Fruit fly (Drosophila melanogaster) whole organism, embryonic: Measurements from ENCODE around the gene lectin-37Db.

Experiments used
- CG8388 ChIP-seq: fragments of 200-800 bp; sonication (Bioruptor generic); optimal IDR thresholded peaks from 2 replicates; lab custom pipeline; 2019; ENCODE audit warnings: missing biosample characterization, mild to moderate bottlenecking, missing genetic modification characterization, moderate library complexity
- HLH3B ChIP-seq: fragments of 200-800 bp; sonication (Bioruptor generic); IDR thresholded peaks from 2 replicates; pipeline ENCODE4 v1.3.6; 2022; ENCODE audit warnings: missing biosample characterization, missing genetic modification characterization
- Rx ChIP-seq: fragments of 200-800 bp; sonication (Bioruptor generic); IDR thresholded peaks from 2 replicates; pipeline ENCODE4 v1.3.6; 2022; ENCODE audit warnings: missing biosample characterization, missing genetic modification characterization
- mld ChIP-seq: fragments of 200-800 bp; sonication (Bioruptor generic); IDR thresholded peaks from 3 replicates; pipeline ENCODE4 v1.3.6; 2022; ENCODE audit warnings: missing biosample characterization, missing genetic modification characterization; ENCODE audit not compliant: partially characterized antibody
- nerfin-2 ChIP-seq: fragments of 200-800 bp; sonication (Bioruptor generic); IDR thresholded peaks from 2 replicates; pipeline ENCODE4 v1.3.6; 2022; ENCODE audit warnings: missing biosample characterization, missing genetic modification characterization; ENCODE audit not compliant: partially characterized antibody

DNA sequence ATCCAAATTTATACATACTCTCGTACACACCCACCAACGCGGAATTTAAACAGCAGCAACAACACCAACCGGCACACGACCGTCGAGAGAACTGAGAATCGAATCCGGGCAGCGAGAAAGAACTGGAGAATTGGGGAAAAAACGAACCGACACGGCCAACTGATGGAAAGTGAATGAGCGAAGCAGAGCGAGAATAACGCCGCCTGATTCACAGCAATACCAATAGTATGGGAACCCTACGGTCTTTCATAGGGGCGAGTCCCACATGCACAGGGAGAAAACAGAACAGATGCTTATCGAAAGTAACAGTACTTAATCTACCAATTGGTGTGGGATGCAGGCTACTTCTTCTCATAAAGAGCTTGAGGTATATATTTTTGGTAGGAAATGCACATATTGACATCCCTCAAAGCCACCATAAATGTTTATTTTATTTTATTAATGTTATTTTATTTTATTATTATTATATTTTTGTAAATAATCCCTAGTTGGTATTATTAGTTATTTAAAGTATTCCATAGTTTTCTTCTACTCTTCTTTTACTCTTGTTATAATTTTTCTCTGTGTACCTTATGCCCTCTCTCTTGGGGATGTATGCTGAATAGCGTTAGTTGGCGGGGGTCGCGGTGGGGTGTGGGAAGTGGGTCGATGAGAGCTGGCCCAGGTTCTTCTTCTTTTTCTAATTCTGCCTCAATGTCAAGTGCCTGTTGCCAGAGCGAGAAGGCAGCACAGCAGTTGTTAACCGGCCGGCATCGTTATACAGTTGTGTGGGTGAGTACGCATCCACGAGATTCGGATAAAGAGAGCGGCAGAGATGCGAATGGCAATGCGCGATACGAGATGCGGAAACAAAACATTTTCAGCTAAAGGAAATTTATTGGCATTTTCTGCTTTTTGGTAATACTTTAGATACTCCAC, 20.3 kb upstream of the lectin-37Db start, which contains the start of gene CG17544:
- TF ChIP-seq Rx (peak; percentile 52; the same call in 1 of the 2 replicates), nerfin-2 (GFP tag; lab: Robert Waterston, UW) (no peak), mld (GFP tag; lab: Robert Waterston, UW) (no peak), HLH3B (GFP tag; lab: Robert Waterston, UW) (no peak), CG8388 (GFP tag; lab: Kevin White, UChicago) (peak; percentile 68)
